Worm (Caenorhabditis elegans) whole organism, L1 larva: ENCODE measurements around the gene Y54G2A.72.
"Not testable (repeated sequence)": the region's sequence is repeated elsewhere in the genome, so short reads cannot be mapped to it uniquely, and the experiment has no call there.

ENCODE experiments used
- F16B12.6 ChIP-seq: fragments of 150-350 bp; optimal IDR thresholded peaks from 2 replicates; lab custom pipeline; 2014; ENCODE audit warnings: missing biosample characterization, missing genetic modification characterization
- Y116A8C.19 ChIP-seq: sonication (generic microtip); optimal IDR thresholded peaks from 2 replicates; lab custom pipeline; 2016; ENCODE audit warnings: missing compliant biosample characterization, missing genetic modification characterization, borderline replicate concordance
- alr-1 ChIP-seq: fragments of 200-800 bp; sonication (Bioruptor generic); optimal IDR thresholded peaks from 2 replicates; lab custom pipeline; 2018; ENCODE audit warnings: borderline replicate concordance, mild to moderate bottlenecking, missing genetic modification characterization, missing compliant biosample characterization
- aly-2 ChIP-seq: fragments of 150-350 bp; optimal IDR thresholded peaks from 2 replicates; lab custom pipeline; 2014; ENCODE audit warnings: missing biosample characterization, missing genetic modification characterization
- blmp-1 ChIP-seq: fragments of 150-350 bp; optimal IDR thresholded peaks from 2 replicates; lab custom pipeline; 2014; ENCODE audit warnings: missing biosample characterization, missing genetic modification characterization
- ceh-63 ChIP-seq: fragments of 200-800 bp; sonication (Bioruptor generic); optimal IDR thresholded peaks from 2 replicates; lab custom pipeline; 2018; ENCODE audit warnings: mild to moderate bottlenecking, missing genetic modification characterization, missing compliant biosample characterization
- ceh-82 ChIP-seq, 3 experiments: fragments of 150-350 bp in 1 of 3; sonication (generic microtip) in 2 of 3; optimal IDR thresholded peaks; 2 replicates each; lab custom pipeline; 2014 to 2017; ENCODE audit warnings: missing biosample characterization in 3 of 3, missing genetic modification characterization in 3 of 3
- efl-1 ChIP-seq, 4 experiments: fragments of 150-350 bp; optimal IDR thresholded peaks in 3 of 4; peaks in 1 of 4; 1 replicate in 1 of 4; 2 replicates in 3 of 4; lab custom pipeline; 2014; ENCODE audit warnings: missing biosample characterization in 2 of 4, missing genetic modification characterization in 2 of 4, missing genetic modification reagents in 2 of 4
- efl-3 ChIP-seq: fragments of 200-800 bp; sonication (Bioruptor generic); optimal IDR thresholded peaks from 2 replicates; lab custom pipeline; 2018; ENCODE audit warnings: mild to moderate bottlenecking, missing genetic modification characterization, missing compliant biosample characterization
- egl-13 ChIP-seq: sonication (generic microtip); optimal IDR thresholded peaks from 2 replicates; lab custom pipeline; 2016; ENCODE audit warnings: missing genotype, missing genetic modification reagents, missing genetic modification characterization, missing compliant biosample characterization
- elt-2 ChIP-seq: sonication (generic microtip); optimal IDR thresholded peaks from 2 replicates; lab custom pipeline; 2016; ENCODE audit warnings: missing genetic modification characterization, mild to moderate bottlenecking, inconsistent platforms, missing compliant biosample characterization, missing genetic modification reagents
- fkh-10 ChIP-seq: sonication (generic microtip); optimal IDR thresholded peaks from 2 replicates; lab custom pipeline; 2017; ENCODE audit warnings: missing biosample characterization, missing genetic modification reagents, missing genetic modification characterization
- fos-1 ChIP-seq: fragments of 150-350 bp; optimal IDR thresholded peaks from 2 replicates; lab custom pipeline; 2014; ENCODE audit warnings: missing biosample characterization, missing genetic modification characterization
- hlh-17 ChIP-seq: fragments of 200-800 bp; sonication (Bioruptor generic); optimal IDR thresholded peaks from 2 replicates; lab custom pipeline; 2018; ENCODE audit warnings: missing genetic modification characterization, mild to moderate bottlenecking, missing compliant biosample characterization, moderate library complexity, borderline replicate concordance
- hpl-2 ChIP-seq: fragments of 150-350 bp; optimal IDR thresholded peaks from 2 replicates; lab custom pipeline; 2014; ENCODE audit warnings: missing biosample characterization, missing genetic modification reagents, missing genetic modification characterization
- lin-14 ChIP-seq: fragments of 200-800 bp; sonication (Bioruptor generic); optimal IDR thresholded peaks from 2 replicates; lab custom pipeline; 2018; ENCODE audit warnings: mild to moderate bottlenecking, missing genetic modification characterization, moderate library complexity, missing compliant biosample characterization
- lin-35 ChIP-seq, 2 experiments: fragments of 150-350 bp; optimal IDR thresholded peaks; 2 replicates each; lab custom pipeline; 2014; ENCODE audit warnings: missing biosample characterization in 2 of 2, missing genetic modification characterization in 2 of 2, missing genetic modification reagents in 2 of 2
- lin-39 ChIP-seq: fragments of 150-350 bp; optimal IDR thresholded peaks from 2 replicates; lab custom pipeline; 2014; ENCODE audit warnings: missing biosample characterization, missing genetic modification reagents, missing genetic modification characterization
- mdl-1 ChIP-seq, 2 experiments: fragments of 150-350 bp; optimal IDR thresholded peaks; 2 replicates each; lab custom pipeline; 2014 to 2017; ENCODE audit warnings: missing biosample characterization in 2 of 2, missing genetic modification characterization in 2 of 2, inconsistent platforms in 1 of 2
- nhr-19 ChIP-seq: fragments of 200-800 bp; sonication (Bioruptor generic); conservative IDR thresholded peaks from 2 replicates; pipeline ENCODE4 v1.3.6; 2022; ENCODE audit warnings: missing genetic modification characterization, missing compliant biosample characterization
- nhr-71 ChIP-seq: sonication (generic microtip); optimal IDR thresholded peaks from 2 replicates; lab custom pipeline; 2016; ENCODE audit warnings: mild to moderate bottlenecking, missing genetic modification characterization, moderate library complexity, missing compliant biosample characterization
- rnt-1 ChIP-seq: sonication (generic microtip); optimal IDR thresholded peaks from 2 replicates; lab custom pipeline; 2016; ENCODE audit warnings: mild to moderate bottlenecking, missing genetic modification characterization, moderate library complexity, missing compliant biosample characterization
- snu-23 ChIP-seq: sonication (generic microtip); optimal IDR thresholded peaks from 2 replicates; lab custom pipeline; 2016; ENCODE audit warnings: missing genetic modification characterization, missing compliant biosample characterization
- ztf-11 ChIP-seq, 2 experiments: sonication (generic microtip); optimal IDR thresholded peaks; 2 replicates each; lab custom pipeline; 2016 to 2017; ENCODE audit warnings: missing genetic modification characterization in 2 of 2, missing biosample characterization in 1 of 2, missing compliant biosample characterization in 1 of 2

The Y54G2A.72 gene

ce11 chrIV:2793956-2794355, 16.0 kb downstream of the Y54G2A.72 start:
- TF ChIP-seq efl-1 (optimal IDR thresholded peaks at IDR 0.05; lab: Kevin White, UChicago) (no peak), efl-1 (GFP tag; optimal IDR thresholded peaks at IDR 0.05 in 1 of 2; lab: Kevin White, UChicago) (peak in 1 of 2 experiments; percentile 25), alr-1 (tag; lab: Kevin White, UChicago) (no peak), egl-13 (tag; lab: Kevin White, UChicago) (no peak)

ce11 chrIV:2798339-2798738, 20.4 kb downstream of the Y54G2A.72 start, which contains the start of gene Y54G2A.52:
Y54G2A.52 (minus strand) TSS chrIV:2798686.
- peak in 1 of 2 experiments; percentile 38 for TF ChIP-seq lin-35 (GFP tag; optimal IDR thresholded peaks at IDR 0.05; lab: Kevin White, UChicago)
- no peak for TF ChIP-seq efl-3
- TF ChIP-seq elt-2, result peak; percentile 63

- TF ChIP-seq snu-23 (GFP tag; lab: Kevin White, UChicago) (peak; percentile 4), F16B12.6 (tag; lab: Kevin White, UChicago) (no peak)
- TF ChIP-seq, all 84 proteins: peak for 1
These were observed 21.4 kb downstream of the Y54G2A.72 start, which contains the start of gene Y54G2A.10 for ce11 chrIV:2799389-2799788. Y54G2A.10 (plus strand) TSS chrIV:2799689.

ce11 chrIV:2799890-2800289, 21.9 kb downstream of the Y54G2A.72 start:
- TF ChIP-seq aly-2 (tag; lab: Kevin White, UChicago), result no peak
- no peak for TF ChIP-seq efl-1 (optimal IDR thresholded peaks at IDR 0.05; lab: Kevin White, UChicago)
- peak in 1 of 2 experiments; percentile 41 for TF ChIP-seq efl-1 (GFP tag; optimal IDR thresholded peaks at IDR 0.05 in 1 of 2; lab: Kevin White, UChicago)
- no peak for TF ChIP-seq ztf-11 (tag; optimal IDR thresholded peaks at IDR 0.05; lab: Kevin White, UChicago)
- no peak for TF ChIP-seq mdl-1 (tag; optimal IDR thresholded peaks at IDR 0.05; lab: Kevin White, UChicago)
- no peak for TF ChIP-seq ceh-63 (GFP tag; lab: Kevin White, UChicago)
- no peak for TF ChIP-seq blmp-1 (tag; lab: Kevin White, UChicago)
- TF ChIP-seq egl-13 (tag; lab: Kevin White, UChicago), result no peak
- TF ChIP-seq lin-39 (tag; lab: Kevin White, UChicago), result no peak
- TF ChIP-seq, all 84 proteins: peak for 1

- TF ChIP-seq ceh-82 (tag; optimal IDR thresholded peaks at IDR 0.05; lab: Kevin White, UChicago) (no peak), hpl-2 (peak; percentile 4), rnt-1 (peak; percentile 9), hlh-17 (GFP tag; lab: Kevin White, UChicago) (no peak), efl-1 (optimal IDR thresholded peaks at IDR 0.05; lab: Kevin White, UChicago) (peak in 1 of 2 experiments; percentile 48), efl-1 (GFP tag; optimal IDR thresholded peaks at IDR 0.05 in 1 of 2; lab: Kevin White, UChicago) (peak in 1 of 2 experiments; percentile 3), nhr-71 (tag; lab: Kevin White, UChicago) (peak; percentile 6)
- TF ChIP-seq, all 84 proteins: peak for 4
These were observed 23.1 kb downstream of the Y54G2A.72 start for ce11 chrIV:2801004-2801403.

ce11 chrIV:2801558-2801957, 23.6 kb downstream of the Y54G2A.72 start, which contains the start of gene Y54G2A.44:
Y54G2A.44 (plus strand) TSS chrIV:2801858.
- not testable (repeated sequence) for TF ChIP-seq fos-1 (tag; lab: Kevin White, UChicago); fkh-10 (GFP tag; lab: Kevin White, UChicago); lin-14 (GFP tag; lab: Kevin White, UChicago)

ce11 chrIV:2802193-2802592, 24.3 kb downstream of the Y54G2A.72 start:
- TF ChIP-seq nhr-19 (GFP tag; lab: Robert Waterston, UW), result no peak
- no peak for TF ChIP-seq elt-2
- TF ChIP-seq efl-1 (optimal IDR thresholded peaks at IDR 0.05; lab: Kevin White, UChicago), result no peak
- peak in 1 of 2 experiments; percentile 85 for TF ChIP-seq efl-1 (GFP tag; optimal IDR thresholded peaks at IDR 0.05 in 1 of 2; lab: Kevin White, UChicago)
- TF ChIP-seq Y116A8C.19 (tag; lab: Kevin White, UChicago), result no peak
- TF ChIP-seq, all 84 proteins: peak for 1
